Worm (Caenorhabditis elegans) whole organism, L1 larva: ENCODE measurements around the gene cacn-1.

ENCODE experiments used
- C34B4.2 ChIP-seq: sonication (generic microtip); optimal IDR thresholded peaks from 2 replicates; lab custom pipeline; 2017; ENCODE audit warnings: mild to moderate bottlenecking, missing genetic modification characterization, missing compliant biosample characterization
- fkh-10 ChIP-seq: sonication (generic microtip); optimal IDR thresholded peaks from 2 replicates; lab custom pipeline; 2017; ENCODE audit warnings: missing biosample characterization, missing genetic modification reagents, missing genetic modification characterization

- TF ChIP-seq fkh-10 (GFP tag; lab: Kevin White, UChicago) (no peak), C34B4.2 (tag; lab: Kevin White, UChicago) (no peak)
These were observed 10.3 kb upstream of the cacn-1 start for ce11 chrII:14152274-14152673.
